Worm (Caenorhabditis elegans): ENCODE data around the gene C01G12.16.

Gene C01G12.16

DNA sequence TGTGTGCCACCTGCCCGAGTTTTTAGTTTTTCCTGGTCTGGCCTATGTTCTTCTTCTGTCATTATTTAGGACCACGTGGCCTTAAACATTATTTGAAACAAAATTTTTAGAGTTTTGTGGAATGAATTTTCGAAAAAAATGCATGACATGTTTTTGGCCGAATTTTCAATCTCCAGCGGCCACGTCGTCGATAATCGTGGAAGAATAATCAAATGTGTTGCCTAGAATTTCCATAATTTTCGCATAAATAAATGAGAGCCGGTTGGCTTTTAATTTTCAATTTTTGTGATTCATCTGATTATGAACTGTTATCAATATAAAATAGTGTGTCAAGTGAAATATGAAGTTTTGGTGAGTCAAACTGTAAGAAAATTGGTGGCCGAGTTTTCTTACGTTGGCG, at the start of gene C01G12.16:
TSS of gene C01G12.16 (plus strand) at position 301 of the 400 bp plus-strand sequence.
- TF ChIP-seq ceh-13 (GFP tag; optimal IDR thresholded peaks at IDR 0.05), result no peak
- TF ChIP-seq tbx-11 (GFP tag; IDR thresholded peaks at IDR 0.05), result no peak
- TF ChIP-seq tra-4 (tag; optimal IDR thresholded peaks at IDR 0.05), result no peak
- no peak for TF ChIP-seq hmg-4 (GFP tag; optimal IDR thresholded peaks at IDR 0.05)
- TF ChIP-seq flt-1 (GFP tag; IDR thresholded peaks at IDR 0.05), result no peak
- TF ChIP-seq B0310.2 (tag; optimal IDR thresholded peaks at IDR 0.05), result no peak
- TF ChIP-seq ceh-36 (tag; optimal IDR thresholded peaks at IDR 0.05), result no peak
- no peak for TF ChIP-seq pes-1 (GFP tag; IDR thresholded peaks at IDR 0.05)
- TF ChIP-seq ama-1 (optimal IDR thresholded peaks at IDR 0.05), result no peak
- no peak for TF ChIP-seq tbx-37 (GFP tag; conservative IDR thresholded peaks at IDR 0.05)
- TF ChIP-seq hmbx-1 (tag; optimal IDR thresholded peaks at IDR 0.05), result no peak
- TF ChIP-seq hnd-1 (tag; optimal IDR thresholded peaks at IDR 0.05), result no peak
- TF ChIP-seq ets-7 (tag; optimal IDR thresholded peaks at IDR 0.05), result no peak
- TF ChIP-seq sea-1 (GFP tag; conservative IDR thresholded peaks at IDR 0.05), result no peak
- no peak for TF ChIP-seq scrt-1 (GFP tag; IDR thresholded peaks at IDR 0.05)

DNA sequence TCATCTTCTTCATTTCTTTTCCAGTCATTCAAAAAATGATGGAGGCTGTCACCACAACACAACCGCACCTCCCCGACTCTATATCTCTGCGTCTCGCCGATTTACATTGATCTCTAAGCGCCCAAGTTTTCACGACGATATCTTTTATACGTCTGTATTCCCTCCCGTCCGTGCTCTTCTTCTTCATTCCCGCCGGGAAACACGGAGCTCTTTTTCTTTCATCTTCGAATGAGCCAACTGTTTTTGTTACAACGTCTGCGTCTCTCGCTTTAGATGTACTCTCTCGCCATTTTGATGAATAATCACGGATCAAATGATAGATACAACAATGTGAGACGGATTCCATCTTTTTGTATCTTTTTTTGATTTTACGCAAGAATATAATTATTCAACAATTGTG, 47.4 kb upstream of the C01G12.16 start:
- TF ChIP-seq tbx-11 (GFP tag; IDR thresholded peaks at IDR 0.05), result no peak
- no peak for TF ChIP-seq tra-4 (tag; optimal IDR thresholded peaks at IDR 0.05)
- no peak for TF ChIP-seq ama-1 (optimal IDR thresholded peaks at IDR 0.05)
- no peak for TF ChIP-seq tbx-37 (GFP tag; conservative IDR thresholded peaks at IDR 0.05)
- TF ChIP-seq ceh-13 (GFP tag; optimal IDR thresholded peaks at IDR 0.05), result no peak
- no peak for TF ChIP-seq F13C5.2 (tag; optimal IDR thresholded peaks at IDR 0.05)
- TF ChIP-seq hmg-4 (GFP tag; optimal IDR thresholded peaks at IDR 0.05), result no peak
- TF ChIP-seq B0310.2 (tag; optimal IDR thresholded peaks at IDR 0.05), result no peak
- no peak for TF ChIP-seq scrt-1 (GFP tag; IDR thresholded peaks at IDR 0.05)
- no peak for TF ChIP-seq hmbx-1 (tag; optimal IDR thresholded peaks at IDR 0.05)

DNA sequence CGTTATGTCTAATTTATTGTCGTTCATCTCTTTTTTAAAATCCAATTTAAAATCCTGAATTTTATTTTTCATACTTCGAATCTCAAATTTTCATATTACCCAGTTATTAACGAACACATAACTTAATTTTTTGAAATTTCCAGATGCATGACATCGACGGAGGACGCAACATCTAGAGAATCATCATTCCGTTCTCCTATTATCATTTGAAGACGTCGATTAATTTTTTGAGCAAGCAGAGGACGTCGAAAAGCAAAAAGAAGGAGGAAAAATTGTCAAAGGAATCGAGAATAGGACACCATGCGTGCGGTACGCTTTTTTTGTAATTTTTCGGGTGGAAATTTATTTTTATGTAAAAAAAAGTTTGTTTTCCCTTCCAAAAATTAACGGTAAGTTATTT, 46.0 kb upstream of the C01G12.16 start, which contains the start of gene unc-103:
TSS of gene unc-103 (plus strand) at position 301 of the 400 bp plus-strand sequence.
- no peak for TF ChIP-seq sea-1 (GFP tag; conservative IDR thresholded peaks at IDR 0.05)
- no peak for TF ChIP-seq hmbx-1 (tag; optimal IDR thresholded peaks at IDR 0.05)
- TF ChIP-seq F13C5.2 (tag; optimal IDR thresholded peaks at IDR 0.05), result no peak
- TF ChIP-seq ceh-13 (GFP tag; optimal IDR thresholded peaks at IDR 0.05), result no peak
- TF ChIP-seq aly-1 (tag; optimal IDR thresholded peaks at IDR 0.05), result no peak
- TF ChIP-seq tbx-37 (GFP tag; conservative IDR thresholded peaks at IDR 0.05), result no peak
- no peak for TF ChIP-seq B0310.2 (tag; optimal IDR thresholded peaks at IDR 0.05)
- TF ChIP-seq hnd-1 (tag; optimal IDR thresholded peaks at IDR 0.05), result no peak
- TF ChIP-seq ama-1 (optimal IDR thresholded peaks at IDR 0.05), result no peak
- TF ChIP-seq tbx-11 (GFP tag; IDR thresholded peaks at IDR 0.05), result no peak
- TF ChIP-seq tra-4 (tag; optimal IDR thresholded peaks at IDR 0.05), result no peak
- TF ChIP-seq hmg-4 (GFP tag; optimal IDR thresholded peaks at IDR 0.05), result no peak
- TF ChIP-seq ets-7 (tag; optimal IDR thresholded peaks at IDR 0.05), result no peak
- no peak for TF ChIP-seq pes-1 (GFP tag; IDR thresholded peaks at IDR 0.05)

DNA sequence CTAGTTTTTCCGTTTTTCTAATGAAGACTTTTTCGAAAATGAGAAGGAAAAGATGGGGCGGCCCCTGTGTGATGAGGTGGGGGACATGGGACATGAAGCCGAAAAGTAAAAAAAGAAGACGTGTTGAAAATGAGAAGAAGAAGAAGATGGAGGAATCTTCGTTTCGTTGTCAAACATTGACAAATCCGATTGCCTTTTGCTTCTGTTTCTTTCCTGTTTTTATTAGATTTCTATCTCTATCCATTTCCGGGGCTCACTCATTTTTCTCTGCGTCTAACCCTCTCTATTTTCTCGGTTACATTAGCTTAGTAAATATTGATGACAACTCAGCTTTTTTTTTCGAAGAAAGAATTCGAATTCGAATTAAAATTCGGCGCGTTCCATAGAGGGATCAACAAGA, 41.3 kb upstream of the C01G12.16 start:
- TF ChIP-seq F13C5.2 (tag; optimal IDR thresholded peaks at IDR 0.05), result no peak
- no peak for TF ChIP-seq aly-1 (tag; optimal IDR thresholded peaks at IDR 0.05)

DNA sequence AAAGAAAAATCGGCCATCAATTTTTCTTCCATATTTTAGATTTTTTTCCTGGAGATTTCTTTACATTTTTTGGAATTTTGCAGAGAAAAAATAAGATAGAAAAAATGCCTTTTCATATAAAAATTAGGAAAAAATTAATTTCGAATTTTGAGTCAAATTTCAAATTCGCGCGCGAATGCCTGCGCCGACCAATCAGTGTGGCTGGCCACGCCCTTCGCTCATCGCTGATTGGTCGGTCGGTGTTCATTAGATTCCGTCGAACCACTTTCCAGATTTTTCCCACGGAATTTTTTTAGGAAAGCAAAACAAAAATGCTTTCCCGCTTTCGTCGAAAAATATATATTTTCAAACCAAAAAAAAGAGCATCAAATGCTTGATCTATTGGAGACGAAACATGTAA, 40.7 kb upstream of the C01G12.16 start:
- TF ChIP-seq hmg-4 (GFP tag; optimal IDR thresholded peaks at IDR 0.05), result no peak
- no peak for TF ChIP-seq pes-1 (GFP tag; IDR thresholded peaks at IDR 0.05)
- no peak for TF ChIP-seq hnd-1 (tag; optimal IDR thresholded peaks at IDR 0.05)
- TF ChIP-seq F13C5.2 (tag; optimal IDR thresholded peaks at IDR 0.05), result no peak
- no peak for TF ChIP-seq sea-1 (GFP tag; conservative IDR thresholded peaks at IDR 0.05)
- no peak for TF ChIP-seq ets-7 (tag; optimal IDR thresholded peaks at IDR 0.05)

DNA sequence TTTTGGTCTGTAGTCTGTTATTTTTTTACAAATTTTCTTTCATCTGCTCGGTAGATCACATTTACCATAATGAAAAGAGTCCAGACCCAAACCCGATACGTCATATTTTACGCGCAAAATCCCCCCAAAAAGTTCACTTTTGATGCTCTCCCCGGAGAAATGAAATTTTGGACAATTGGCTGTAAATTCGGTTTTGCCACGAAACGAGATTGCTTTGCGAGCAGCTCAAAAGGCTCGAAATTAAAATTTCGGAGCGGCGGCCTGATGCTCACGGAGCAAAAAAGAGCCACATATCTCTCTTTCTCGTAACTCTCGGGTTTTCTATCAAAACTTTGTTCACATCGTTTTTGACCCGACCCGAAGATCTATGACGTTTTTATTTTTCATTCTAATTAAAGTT, 37.8 kb upstream of the C01G12.16 start:
- TF ChIP-seq flt-1 (GFP tag; IDR thresholded peaks at IDR 0.05) (no peak), tra-4 (tag; optimal IDR thresholded peaks at IDR 0.05) (no peak), sea-1 (GFP tag; conservative IDR thresholded peaks at IDR 0.05) (no peak), pes-1 (GFP tag; IDR thresholded peaks at IDR 0.05) (no peak), B0310.2 (tag; optimal IDR thresholded peaks at IDR 0.05) (no peak), hmbx-1 (tag; optimal IDR thresholded peaks at IDR 0.05) (no peak), hmg-4 (GFP tag; optimal IDR thresholded peaks at IDR 0.05) (no peak), tbx-37 (GFP tag; conservative IDR thresholded peaks at IDR 0.05) (no peak), aly-1 (tag; optimal IDR thresholded peaks at IDR 0.05) (no peak), ets-7 (tag; optimal IDR thresholded peaks at IDR 0.05) (no peak), ceh-36 (tag; optimal IDR thresholded peaks at IDR 0.05) (no peak), hnd-1 (tag; optimal IDR thresholded peaks at IDR 0.05) (no peak)

DNA sequence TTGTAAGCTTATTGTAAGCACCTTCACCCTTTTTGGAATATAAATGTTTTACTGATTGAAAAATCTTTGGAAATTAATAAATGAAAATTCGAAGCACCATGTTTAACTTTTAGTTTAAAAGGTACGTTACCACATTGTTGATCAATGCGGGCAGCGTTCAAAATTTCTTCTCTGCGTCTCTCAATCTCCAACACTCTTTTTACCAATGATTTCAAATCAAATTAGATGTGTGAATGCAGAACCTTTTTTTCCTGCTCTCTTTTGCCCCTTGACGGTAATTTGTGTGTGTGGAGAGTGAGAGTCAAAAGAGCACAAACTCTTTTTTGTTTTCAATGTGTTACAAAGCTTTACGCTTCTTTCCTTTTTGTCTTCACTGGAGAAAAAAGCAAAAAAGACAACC, 37.1 kb upstream of the C01G12.16 start:
- TF ChIP-seq tbx-37 (GFP tag; conservative IDR thresholded peaks at IDR 0.05), result no peak
- TF ChIP-seq tbx-11 (GFP tag; IDR thresholded peaks at IDR 0.05), result no peak
- TF ChIP-seq sea-1 (GFP tag; conservative IDR thresholded peaks at IDR 0.05), result no peak
- TF ChIP-seq hnd-1 (tag; optimal IDR thresholded peaks at IDR 0.05), result no peak
- no peak for TF ChIP-seq F13C5.2 (tag; optimal IDR thresholded peaks at IDR 0.05)
- no peak for TF ChIP-seq B0310.2 (tag; optimal IDR thresholded peaks at IDR 0.05)
- no peak for TF ChIP-seq scrt-1 (GFP tag; IDR thresholded peaks at IDR 0.05)
- TF ChIP-seq ama-1 (optimal IDR thresholded peaks at IDR 0.05), result no peak
- TF ChIP-seq aly-1 (tag; optimal IDR thresholded peaks at IDR 0.05), result no peak
- no peak for TF ChIP-seq hmg-4 (GFP tag; optimal IDR thresholded peaks at IDR 0.05)
- no peak for TF ChIP-seq ceh-36 (tag; optimal IDR thresholded peaks at IDR 0.05)
- no peak for TF ChIP-seq ceh-13 (GFP tag; optimal IDR thresholded peaks at IDR 0.05)

DNA sequence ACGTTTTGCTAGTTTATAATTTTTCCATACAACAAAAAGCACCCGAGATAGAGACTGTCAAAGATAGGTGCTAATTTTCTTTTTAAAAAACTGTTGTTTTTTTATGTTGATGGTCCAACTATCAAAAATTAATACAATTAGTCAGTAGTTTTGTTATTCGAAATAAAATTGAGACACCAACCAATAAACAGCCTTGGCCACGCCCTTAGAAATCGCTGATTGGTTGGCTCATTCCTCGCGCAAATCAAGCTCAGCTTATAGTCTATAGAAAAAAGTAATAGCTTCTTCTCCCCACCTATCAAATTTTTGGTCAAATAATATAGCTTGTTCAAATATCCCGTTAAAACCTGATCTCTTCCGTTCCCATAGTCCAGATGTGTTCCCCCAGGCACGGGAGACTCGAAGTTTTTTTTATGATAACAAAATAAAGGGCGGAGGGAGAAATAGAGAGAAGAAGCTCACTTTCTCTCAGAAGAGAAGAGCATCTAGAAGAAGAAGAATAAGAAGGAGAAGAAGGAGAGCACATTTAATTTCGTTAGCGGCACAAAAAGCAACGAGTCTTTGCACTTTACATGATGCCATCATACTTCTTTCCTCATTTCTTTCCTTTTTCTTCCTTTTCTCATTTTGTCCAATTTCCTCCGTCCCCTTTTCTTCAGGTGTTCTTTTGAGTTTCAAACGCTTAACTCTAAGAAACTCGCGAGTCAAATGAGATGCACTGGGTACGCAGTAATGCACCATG, 29.1 kb upstream of the C01G12.16 start:
- no peak for TF ChIP-seq tbx-37 (GFP tag; conservative IDR thresholded peaks at IDR 0.05)
